Worm (Caenorhabditis elegans): Measurements from ENCODE around the gene catp-3.

DNA sequence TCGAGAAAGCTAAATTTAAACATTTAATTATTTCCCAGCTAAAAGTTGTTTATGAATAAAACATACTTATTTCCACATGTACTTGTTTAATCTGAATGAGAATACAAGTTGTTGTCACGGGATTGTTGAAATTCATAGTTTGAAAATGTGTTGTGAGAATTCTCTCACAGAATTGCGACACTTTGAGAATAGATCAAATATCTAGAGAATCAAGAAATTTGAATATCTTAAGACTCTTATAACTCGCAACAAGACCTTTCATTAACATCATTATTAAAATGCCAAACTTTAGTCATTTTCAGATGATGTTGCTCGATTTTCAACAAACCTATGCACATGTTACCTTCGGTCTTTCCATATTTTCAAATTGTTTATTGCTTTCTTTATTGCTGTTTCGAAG is 27.1 kb downstream of the catp-3 start, which contains the start of gene str-90:
- TF ChIP-seq lin-38 (GFP tag; IDR thresholded peaks at IDR 0.05) (no peak), hlh-30 (tag; optimal IDR thresholded peaks at IDR 0.05; ENCODE audit: insufficient read depth) (no peak), ceh-82 (tag; optimal IDR thresholded peaks at IDR 0.05) (no peak), snpc-4 (tag; optimal IDR thresholded peaks at IDR 0.05) (no peak), madf-5 (GFP tag; IDR thresholded peaks at IDR 0.05) (no peak), mep-1 (tag; optimal IDR thresholded peaks at IDR 0.05) (no peak), unc-62 (GFP tag; optimal IDR thresholded peaks at IDR 0.05 in 1 of 2) (no peak), unc-62 (tag; optimal IDR thresholded peaks at IDR 0.05) (no peak)
